Fruit fly (Drosophila melanogaster): ENCODE data around the gene CG31121.

- TF ChIP-seq Sp1 (GFP tag; optimal IDR thresholded peaks at IDR 0.05): no peak
- no peak for TF ChIP-seq Vsx2 (GFP tag; optimal IDR thresholded peaks at IDR 0.05; ENCODE audit: partially characterized antibody)
- TF ChIP-seq Hr78 (GFP tag; optimal IDR thresholded peaks at IDR 0.05): no peak
- TF ChIP-seq pan (optimal IDR thresholded peaks at IDR 0.05): no peak
- TF ChIP-seq rgr (GFP tag; optimal IDR thresholded peaks at IDR 0.05): no peak
Measured at dm6 chr3R:24908034-24908433, 13.6 kb upstream of the CG31121 start.
